Fruit fly (Drosophila melanogaster) whole organism, embryonic: ENCODE data around the gene CG1273.

Source experiments
- ATbp ChIP-seq: fragments of 200-800 bp; sonication (Bioruptor generic); optimal IDR thresholded peaks from 2 replicates; lab custom pipeline; 2017; ENCODE audit warnings: missing biosample characterization, mild to moderate bottlenecking, missing genetic modification characterization, missing genetic modification reagents
- Atf3 ChIP-seq: fragments of 200-800 bp; sonication (Bioruptor generic); optimal IDR thresholded peaks from 3 replicates; lab custom pipeline; 2016; ENCODE audit warnings: missing biosample characterization, missing genetic modification characterization
- Bteb2 ChIP-seq: fragments of 200-800 bp; sonication (Bioruptor generic); optimal IDR thresholded peaks from 2 replicates; lab custom pipeline; 2016; ENCODE audit warnings: missing biosample characterization, missing genetic modification characterization
- CG10209 ChIP-seq: fragments of 200-800 bp; sonication (Bioruptor generic); optimal IDR thresholded peaks from 3 replicates; lab custom pipeline; 2017; ENCODE audit warnings: missing biosample characterization, mild to moderate bottlenecking, missing genetic modification characterization, missing genetic modification reagents
- CG10543 ChIP-seq: fragments of 200-800 bp; sonication (Bioruptor generic); optimal IDR thresholded peaks from 3 replicates; lab custom pipeline; 2017; ENCODE audit warnings: missing biosample characterization, mild to moderate bottlenecking, missing genetic modification characterization, moderate library complexity
- CG1233 ChIP-seq: fragments of 200-800 bp; sonication (Bioruptor generic); optimal IDR thresholded peaks from 4 replicates; lab custom pipeline; 2018; ENCODE audit warnings: missing biosample characterization, mild to moderate bottlenecking, missing genetic modification characterization
- CG15601 ChIP-seq: fragments of 200-800 bp; sonication (Bioruptor generic); optimal IDR thresholded peaks from 3 replicates; lab custom pipeline; 2019; ENCODE audit warnings: missing biosample characterization, mild to moderate bottlenecking, missing genetic modification characterization, moderate library complexity
- CG16815 ChIP-seq: fragments of 200-800 bp; sonication (Bioruptor generic); optimal IDR thresholded peaks from 3 replicates; lab custom pipeline; 2017; ENCODE audit warnings: missing biosample characterization, mild to moderate bottlenecking, missing genetic modification characterization
- CG17328 ChIP-seq: fragments of 200-800 bp; sonication (Bioruptor generic); IDR thresholded peaks from 2 replicates; pipeline ENCODE4 v1.3.6; 2022; ENCODE audit warnings: missing biosample characterization, missing genetic modification characterization
- CG18599 ChIP-seq: fragments of 200-800 bp; sonication (Bioruptor generic); optimal IDR thresholded peaks from 3 replicates; lab custom pipeline; 2017; ENCODE audit warnings: missing biosample characterization, missing genetic modification characterization, mild to moderate bottlenecking, moderate library complexity, missing genetic modification reagents
- CG2129 ChIP-seq: fragments of 200-800 bp; sonication (Bioruptor generic); IDR thresholded peaks from 2 replicates; pipeline ENCODE4 v1.3.6; 2022; ENCODE audit warnings: missing biosample characterization, missing genetic modification characterization; ENCODE audit not compliant: partially characterized antibody
- CG2202 ChIP-seq: fragments of 200-800 bp; sonication (Bioruptor generic); optimal IDR thresholded peaks from 2 replicates; lab custom pipeline; 2018; ENCODE audit warnings: missing biosample characterization, mild to moderate bottlenecking, missing genetic modification characterization
- CG3281 ChIP-seq: fragments of 200-800 bp; sonication (Bioruptor generic); optimal IDR thresholded peaks from 3 replicates; lab custom pipeline; 2017; ENCODE audit warnings: missing biosample characterization, mild to moderate bottlenecking, missing genetic modification characterization
- CG3995 ChIP-seq: fragments of 200-800 bp; sonication (Bioruptor generic); optimal IDR thresholded peaks from 3 replicates; lab custom pipeline; 2016; ENCODE audit warnings: missing biosample characterization, missing genetic modification characterization
- CG43689 ChIP-seq: fragments of 200-800 bp; sonication (Bioruptor generic); IDR thresholded peaks from 2 replicates; pipeline ENCODE4 v1.3.6; 2022; ENCODE audit warnings: missing biosample characterization, missing genetic modification characterization
- CG5245 ChIP-seq: fragments of 200-800 bp; sonication (Bioruptor generic); optimal IDR thresholded peaks from 3 replicates; lab custom pipeline; 2016; ENCODE audit warnings: missing biosample characterization, missing genetic modification characterization
- CG5953 ChIP-seq: fragments of 200-800 bp; sonication (Bioruptor generic); IDR thresholded peaks from 2 replicates; pipeline ENCODE4 v1.3.6; 2022; ENCODE audit warnings: missing biosample characterization, missing genetic modification characterization
- CG6175 ChIP-seq: fragments of 200-800 bp; sonication (Bioruptor generic); IDR thresholded peaks from 3 replicates; pipeline ENCODE4 v1.3.6; 2022; ENCODE audit warnings: missing biosample characterization, missing genetic modification characterization
- D19B ChIP-seq: fragments of 200-800 bp; sonication (Bioruptor generic); optimal IDR thresholded peaks from 2 replicates; lab custom pipeline; 2017; ENCODE audit warnings: missing biosample characterization, mild to moderate bottlenecking, missing genetic modification characterization
- HLHmδ ChIP-seq: fragments of 200-800 bp; sonication (Bioruptor generic); optimal IDR thresholded peaks from 2 replicates; lab custom pipeline; 2018; ENCODE audit warnings: missing biosample characterization, mild to moderate bottlenecking, missing genetic modification characterization, moderate library complexity
- Kr ChIP-seq: fragments of 200-800 bp; sonication (Bioruptor generic); optimal IDR thresholded peaks from 2 replicates; lab custom pipeline; 2017; ENCODE audit warnings: missing biosample characterization, mild to moderate bottlenecking, missing genetic modification characterization
- Mad ChIP-seq: fragments of 200-800 bp; sonication (Bioruptor generic); optimal IDR thresholded peaks from 2 replicates; lab custom pipeline; 2016; ENCODE audit warnings: missing biosample characterization, missing genetic modification characterization
- NFAT ChIP-seq: fragments of 200-800 bp; sonication (Bioruptor generic); IDR thresholded peaks from 2 replicates; pipeline ENCODE4 v1.3.6; 2022; ENCODE audit warnings: missing biosample characterization, missing genetic modification characterization
- Nf-YA ChIP-seq: fragments of 200-800 bp; sonication (Bioruptor generic); IDR thresholded peaks from 2 replicates; pipeline ENCODE4 v1.3.6; 2022; ENCODE audit warnings: missing biosample characterization, missing genetic modification characterization
- Rfx ChIP-seq: fragments of 200-800 bp; sonication (Bioruptor generic); IDR thresholded peaks from 2 replicates; pipeline ENCODE4 v1.3.6; 2022; ENCODE audit warnings: missing biosample characterization, missing genetic modification characterization
- Rx ChIP-seq: fragments of 200-800 bp; sonication (Bioruptor generic); IDR thresholded peaks from 2 replicates; pipeline ENCODE4 v1.3.6; 2022; ENCODE audit warnings: missing biosample characterization, missing genetic modification characterization
- Sox100B ChIP-seq: fragments of 200-800 bp; sonication (Bioruptor generic); optimal IDR thresholded peaks from 3 replicates; lab custom pipeline; 2018; ENCODE audit warnings: missing biosample characterization, mild to moderate bottlenecking, missing genetic modification characterization
- TFAM ChIP-seq: fragments of 200-800 bp; sonication (Bioruptor generic); optimal IDR thresholded peaks from 2 replicates; lab custom pipeline; 2017; ENCODE audit warnings: missing biosample characterization, missing genetic modification characterization, inconsistent platforms
- ash1 ChIP-seq: fragments of 200-800 bp; sonication (Bioruptor generic); optimal IDR thresholded peaks from 2 replicates; lab custom pipeline; 2018; ENCODE audit warnings: missing biosample characterization, mild to moderate bottlenecking, missing genetic modification characterization
- btn ChIP-seq: fragments of 200-800 bp; sonication (Bioruptor generic); optimal IDR thresholded peaks from 2 replicates; lab custom pipeline; 2016; ENCODE audit warnings: missing biosample characterization, missing genetic modification characterization
- ci ChIP-seq: fragments of 200-800 bp; sonication (Bioruptor generic); IDR thresholded peaks from 3 replicates; pipeline ENCODE4 v1.3.6; 2022; ENCODE audit warnings: missing biosample characterization, missing genetic modification characterization
- croc ChIP-seq: fragments of 200-800 bp; sonication (Bioruptor generic); conservative IDR thresholded peaks from 3 replicates; pipeline ENCODE4 v1.3.6; 2022; ENCODE audit warnings: missing biosample characterization, missing genetic modification characterization
- dan ChIP-seq: fragments of 200-800 bp; sonication (Bioruptor generic); IDR thresholded peaks from 2 replicates; pipeline ENCODE4 v1.3.6; 2022; ENCODE audit warnings: missing biosample characterization, missing genetic modification characterization
- dpn ChIP-seq, 2 experiments: fragments of 200-800 bp; sonication (Bioruptor generic); optimal IDR thresholded peaks; 3 replicates each; lab custom pipeline; 2016; ENCODE audit warnings: missing biosample characterization in 2 of 2, missing genetic modification characterization in 2 of 2
- ewg ChIP-seq: fragments of 200-800 bp; sonication (Bioruptor generic); optimal IDR thresholded peaks from 3 replicates; lab custom pipeline; 2017; ENCODE audit warnings: mild to moderate bottlenecking, missing biosample characterization, missing genetic modification reagents, missing genetic modification characterization
- eyg ChIP-seq: fragments of 200-800 bp; sonication (Bioruptor generic); optimal IDR thresholded peaks from 3 replicates; lab custom pipeline; 2016; ENCODE audit warnings: missing biosample characterization, missing genetic modification characterization
- fd64A ChIP-seq: fragments of 200-800 bp; sonication (Bioruptor generic); optimal IDR thresholded peaks from 3 replicates; lab custom pipeline; 2018; ENCODE audit warnings: missing biosample characterization, mild to moderate bottlenecking, missing genetic modification characterization
- fru ChIP-seq: fragments of >200 bp; optimal IDR thresholded peaks from 2 replicates; lab custom pipeline; 2017
- grn ChIP-seq: fragments of 200-800 bp; sonication (Bioruptor generic); optimal IDR thresholded peaks from 3 replicates; lab custom pipeline; 2017; ENCODE audit warnings: missing biosample characterization, missing genetic modification characterization
- gro ChIP-seq: fragments of 200-800 bp; sonication (Bioruptor generic); optimal IDR thresholded peaks from 2 replicates; lab custom pipeline; 2016; ENCODE audit warnings: missing biosample characterization, missing genetic modification characterization
- inv ChIP-seq: fragments of 200-800 bp; sonication (Bioruptor generic); IDR thresholded peaks from 2 replicates; pipeline ENCODE4 v1.3.6; 2022; ENCODE audit warnings: missing biosample characterization, missing genetic modification characterization; ENCODE audit not compliant: partially characterized antibody
- jumu ChIP-seq: fragments of 200-800 bp; sonication (Bioruptor generic); optimal IDR thresholded peaks from 3 replicates; lab custom pipeline; 2016; ENCODE audit warnings: missing biosample characterization, missing genetic modification characterization
- mirr ChIP-seq: fragments of 200-800 bp; sonication (Bioruptor generic); optimal IDR thresholded peaks from 3 replicates; lab custom pipeline; 2018; ENCODE audit warnings: missing biosample characterization, mild to moderate bottlenecking, missing genetic modification characterization
- nerfin-2 ChIP-seq: fragments of 200-800 bp; sonication (Bioruptor generic); IDR thresholded peaks from 2 replicates; pipeline ENCODE4 v1.3.6; 2022; ENCODE audit warnings: missing biosample characterization, missing genetic modification characterization; ENCODE audit not compliant: partially characterized antibody
- phol ChIP-seq: fragments of 200-800 bp; sonication (Bioruptor generic); optimal IDR thresholded peaks from 3 replicates; lab custom pipeline; 2018; ENCODE audit warnings: missing biosample characterization, mild to moderate bottlenecking, missing genetic modification characterization, moderate library complexity
- so ChIP-seq: fragments of 200-800 bp; sonication (Bioruptor generic); IDR thresholded peaks from 3 replicates; pipeline ENCODE4 v1.3.6; 2022; ENCODE audit warnings: missing biosample characterization, missing genetic modification characterization
- sqz ChIP-seq: fragments of 200-800 bp; sonication (Bioruptor generic); optimal IDR thresholded peaks from 3 replicates; lab custom pipeline; 2018; ENCODE audit warnings: missing biosample characterization, mild to moderate bottlenecking, missing genetic modification characterization
- tgo ChIP-seq: fragments of 200-800 bp; sonication (Bioruptor generic); IDR thresholded peaks from 3 replicates; pipeline ENCODE4 v1.3.6; 2022; ENCODE audit warnings: missing biosample characterization, missing genetic modification characterization
- unc-4 ChIP-seq: fragments of 200-800 bp; sonication (Bioruptor generic); IDR thresholded peaks from 2 replicates; pipeline ENCODE4 v1.3.6; 2022; ENCODE audit warnings: missing biosample characterization, missing genetic modification characterization; ENCODE audit not compliant: partially characterized antibody
- wdn ChIP-seq: fragments of 200-800 bp; sonication (Bioruptor generic); IDR thresholded peaks from 2 replicates; pipeline ENCODE4 v1.3.6; 2022; ENCODE audit warnings: missing biosample characterization, missing genetic modification characterization
- yki ChIP-seq: fragments of >200 bp; optimal IDR thresholded peaks from 3 replicates; lab custom pipeline; 2018

Gene CG1273

DNA sequence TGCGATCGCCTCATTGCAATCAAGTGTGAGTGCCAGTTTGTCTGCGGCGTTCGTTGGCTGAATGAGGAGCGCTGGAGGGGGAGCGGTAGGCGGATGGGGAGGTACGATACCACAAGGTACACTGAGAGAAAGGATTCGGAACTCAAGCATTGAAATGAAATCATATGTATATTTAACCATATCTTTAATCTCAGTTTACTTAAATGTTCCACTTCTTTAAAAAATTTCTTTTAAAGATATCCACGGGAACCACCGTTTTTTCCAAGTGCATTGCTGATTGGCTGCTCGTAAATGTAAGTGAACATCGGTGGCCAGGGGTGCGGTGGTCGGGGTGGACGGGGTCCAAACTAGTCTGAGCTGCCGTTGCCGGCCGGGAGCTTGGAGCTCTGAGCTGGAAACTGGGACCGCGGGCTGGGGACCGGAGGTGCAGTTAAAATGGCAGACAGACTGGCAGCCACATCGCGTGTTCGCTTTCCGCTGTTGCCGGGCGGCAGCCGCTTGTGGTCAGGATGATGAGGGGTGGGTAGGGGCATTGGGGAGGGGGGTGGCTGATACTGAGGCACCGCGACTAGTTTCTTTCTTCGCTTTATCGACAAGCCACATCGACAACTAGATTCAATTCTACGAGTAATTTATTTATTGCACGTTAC, 35.2 kb upstream of the CG1273 start (continued):
- TF ChIP-seq mirr (GFP tag; lab: Kevin White, UChicago) (peak; percentile 43), CG2202 (tag; lab: Kevin White, UChicago) (peak; percentile 96), CG43689 (peak; percentile 92), dan (GFP tag; lab: Robert Waterston, UW) (peak; percentile 87), CG2129 (GFP tag; lab: Robert Waterston, UW) (no peak), Rfx (GFP tag; lab: Robert Waterston, UW) (peak; percentile 91), ewg (peak; percentile 95), inv (GFP tag; lab: Robert Waterston, UW) (no peak), NFAT (peak; percentile 81), btn (GFP tag; lab: Kevin White, UChicago) (peak; percentile 97), CG16815 (GFP tag; lab: Kevin White, UChicago) (peak; percentile 90), yki (lab: Kevin White, UChicago) (no peak), dpn (GFP tag; optimal IDR thresholded peaks at IDR 0.05; lab: Kevin White, UChicago) (peak; percentile 94 to 96), ATbp (GFP tag; lab: Kevin White, UChicago) (peak; percentile 99), CG5245 (GFP tag; lab: Kevin White, UChicago) (peak; percentile 96), gro (GFP tag; lab: Kevin White, UChicago) (peak; percentile 49), phol (tag; lab: Kevin White, UChicago) (peak; percentile 96), Nf-YA (peak; percentile 96), CG10209 (GFP tag; lab: Kevin White, UChicago) (peak; percentile 95), nerfin-2 (GFP tag; lab: Robert Waterston, UW) (no peak), Mad (peak; percentile 93), CG3281 (GFP tag; lab: Kevin White, UChicago) (peak; percentile 84), TFAM (GFP tag; lab: Kevin White, UChicago) (peak; percentile 86), CG15601 (tag; lab: Kevin White, UChicago) (peak; percentile 97), Kr (GFP tag; lab: Kevin White, UChicago) (peak; percentile 39), unc-4 (no peak), D19B (GFP tag; lab: Kevin White, UChicago) (peak; percentile 43), CG18599 (GFP tag; lab: Kevin White, UChicago) (peak; percentile 93), CG10543 (GFP tag; lab: Kevin White, UChicago) (peak; percentile 94), eyg (GFP tag; lab: Kevin White, UChicago) (peak; percentile 92), Rx (GFP tag; lab: Robert Waterston, UW) (peak; percentile 96), croc (GFP tag; lab: Robert Waterston, UW) (peak; percentile 97), jumu (peak; percentile 97), sqz (GFP tag; lab: Kevin White, UChicago) (peak; percentile 92), ash1 (no peak), CG17328 (GFP tag; lab: Robert Waterston, UW) (peak; percentile 99), CG6175 (GFP tag; lab: Robert Waterston, UW) (peak; percentile 58; the same call in 2 of the 3 replicates), Atf3 (peak; percentile 97), tgo (GFP tag; lab: Robert Waterston, UW) (peak; percentile 96), Sox100B (peak; percentile 96), Bteb2 (GFP tag; lab: Kevin White, UChicago) (peak; percentile 82), HLHmδ (GFP tag; lab: Kevin White, UChicago) (no peak), ci (GFP tag; lab: Robert Waterston, UW) (peak; percentile 99), so (GFP tag; lab: Robert Waterston, UW) (peak; percentile 97), fru (no peak), wdn (GFP tag; lab: Robert Waterston, UW) (peak; percentile 65; the same call in 1 of the 2 replicates), grn (GFP tag; lab: Kevin White, UChicago) (peak; percentile 88), CG3995 (GFP tag; lab: Kevin White, UChicago) (peak; percentile 18), CG5953 (GFP tag; lab: Robert Waterston, UW) (peak; percentile 96), CG1233 (peak; percentile 88), fd64A (GFP tag; lab: Kevin White, UChicago) (peak; percentile 96)
